Worm (Caenorhabditis elegans) whole organism, late embryonic: ENCODE results near the gene K08E3.2.
"Not testable (repeated sequence)": the region's sequence is repeated elsewhere in the genome, so short reads cannot be mapped to it uniquely, and the experiment has no call there.

Source experiments
- C08G9.2 ChIP-seq: sonication (generic microtip); optimal IDR thresholded peaks from 2 replicates; lab custom pipeline; 2016; ENCODE audit warnings: mild to moderate bottlenecking, missing genetic modification characterization, moderate library complexity, missing compliant biosample characterization
- C38D4.7 ChIP-seq: fragments of 200-800 bp; sonication (Bioruptor generic); optimal IDR thresholded peaks from 2 replicates; lab custom pipeline; 2018; ENCODE audit warnings: mild to moderate bottlenecking, missing genetic modification characterization, moderate library complexity, missing compliant biosample characterization
- T23F11.4 ChIP-seq: fragments of 200-800 bp; sonication (Bioruptor generic); optimal IDR thresholded peaks from 2 replicates; lab custom pipeline; 2018; ENCODE audit warnings: mild to moderate bottlenecking, missing genetic modification characterization, missing compliant biosample characterization
- Y22D7AL.16 ChIP-seq: sonication (generic microtip); optimal IDR thresholded peaks from 2 replicates; lab custom pipeline; 2016; ENCODE audit warnings: missing genetic modification characterization, missing compliant biosample characterization
- ama-1 ChIP-seq: fragments of 150-350 bp; optimal IDR thresholded peaks from 2 replicates; lab custom pipeline; 2014
- ceh-14 ChIP-seq: sonication (generic microtip); optimal IDR thresholded peaks from 2 replicates; lab custom pipeline; 2016; ENCODE audit warnings: missing genotype, missing genetic modification characterization, missing compliant biosample characterization
- ceh-18 ChIP-seq: sonication (generic microtip); optimal IDR thresholded peaks from 2 replicates; lab custom pipeline; 2016; ENCODE audit warnings: missing genetic modification characterization, missing compliant biosample characterization
- ceh-19 ChIP-seq: fragments of 200-800 bp; sonication (Bioruptor generic); optimal IDR thresholded peaks from 2 replicates; lab custom pipeline; 2018; ENCODE audit warnings: mild to moderate bottlenecking, missing genetic modification characterization, missing compliant biosample characterization
- ceh-22 ChIP-seq: sonication (generic microtip); optimal IDR thresholded peaks from 2 replicates; lab custom pipeline; 2017; ENCODE audit warnings: missing biosample characterization, missing genetic modification characterization
- ceh-34 ChIP-seq: sonication (generic microtip); optimal IDR thresholded peaks from 2 replicates; lab custom pipeline; 2016; ENCODE audit warnings: mild to moderate bottlenecking, missing genetic modification characterization, missing compliant biosample characterization
- ceh-45 ChIP-seq: fragments of 200-800 bp; sonication (Bioruptor generic); IDR thresholded peaks from 2 replicates; pipeline ENCODE4 v1.3.6; 2022; ENCODE audit warnings: missing genetic modification reagents, missing genetic modification characterization, missing compliant biosample characterization
- ceh-48 ChIP-seq: sonication (generic microtip); optimal IDR thresholded peaks from 2 replicates; lab custom pipeline; 2016; ENCODE audit warnings: missing genetic modification characterization, inconsistent platforms, missing compliant biosample characterization
- ceh-6 ChIP-seq: fragments of 200-800 bp; sonication (Bioruptor generic); optimal IDR thresholded peaks from 2 replicates; lab custom pipeline; 2018; ENCODE audit warnings: mild to moderate bottlenecking, missing genetic modification characterization, missing compliant biosample characterization
- che-1 ChIP-seq: sonication (generic microtip); optimal IDR thresholded peaks from 2 replicates; lab custom pipeline; 2016; ENCODE audit warnings: mild to moderate bottlenecking, missing genetic modification characterization, missing compliant biosample characterization
- dmd-4 ChIP-seq: sonication (generic microtip); optimal IDR thresholded peaks from 2 replicates; lab custom pipeline; 2016; ENCODE audit warnings: borderline replicate concordance, missing genetic modification characterization, missing compliant biosample characterization
- elt-4 ChIP-seq: sonication (generic microtip); optimal IDR thresholded peaks from 2 replicates; lab custom pipeline; 2016; ENCODE audit warnings: missing genetic modification characterization, missing compliant biosample characterization
- ets-4 ChIP-seq: sonication (generic microtip); optimal IDR thresholded peaks from 2 replicates; lab custom pipeline; 2016; ENCODE audit warnings: missing genetic modification characterization, missing compliant biosample characterization
- fax-1 ChIP-seq: sonication (generic microtip); optimal IDR thresholded peaks from 2 replicates; lab custom pipeline; 2016; ENCODE audit warnings: missing genotype, missing genetic modification characterization, missing compliant biosample characterization
- fkh-10 ChIP-seq: fragments of 150-350 bp; optimal IDR thresholded peaks from 2 replicates; lab custom pipeline; 2014; ENCODE audit warnings: missing biosample characterization, missing genetic modification reagents, missing genetic modification characterization
- fkh-6 ChIP-seq: sonication (generic microtip); optimal IDR thresholded peaks from 2 replicates; lab custom pipeline; 2016; ENCODE audit warnings: missing genetic modification characterization, missing compliant biosample characterization
- gmeb-2 ChIP-seq: sonication (generic microtip); optimal IDR thresholded peaks from 2 replicates; lab custom pipeline; 2016; ENCODE audit warnings: missing genetic modification characterization, inconsistent platforms, missing compliant biosample characterization
- hlh-13 ChIP-seq: fragments of 200-800 bp; sonication (Bioruptor generic); optimal IDR thresholded peaks from 2 replicates; lab custom pipeline; 2018; ENCODE audit warnings: mild to moderate bottlenecking, missing genetic modification characterization, missing compliant biosample characterization
- hlh-6 ChIP-seq: sonication (generic microtip); optimal IDR thresholded peaks from 2 replicates; lab custom pipeline; 2016; ENCODE audit warnings: missing genotype, missing genetic modification characterization, missing compliant biosample characterization
- hlh-8 ChIP-seq: sonication (generic microtip); optimal IDR thresholded peaks from 2 replicates; lab custom pipeline; 2016; ENCODE audit warnings: missing genotype, missing genetic modification characterization, missing compliant biosample characterization
- madf-2 ChIP-seq: sonication (generic microtip); optimal IDR thresholded peaks from 2 replicates; lab custom pipeline; 2017; ENCODE audit warnings: missing genetic modification characterization, missing compliant biosample characterization
- mec-3 ChIP-seq: sonication (generic microtip); optimal IDR thresholded peaks from 2 replicates; lab custom pipeline; 2016; ENCODE audit warnings: borderline replicate concordance, missing genetic modification characterization, missing compliant biosample characterization
- nfya-1 ChIP-seq: sonication (generic microtip); optimal IDR thresholded peaks from 2 replicates; lab custom pipeline; 2017; ENCODE audit warnings: missing genetic modification characterization, mild to moderate bottlenecking, missing compliant biosample characterization, antibody characterized with exemption, moderate library complexity
- nhr-11 ChIP-seq: fragments of 150-350 bp; optimal IDR thresholded peaks from 2 replicates; lab custom pipeline; 2014; ENCODE audit warnings: missing biosample characterization, missing genetic modification characterization
- nhr-232 ChIP-seq: sonication (generic microtip); optimal IDR thresholded peaks from 2 replicates; lab custom pipeline; 2016; ENCODE audit warnings: missing genetic modification characterization, missing compliant biosample characterization
- npax-4 ChIP-seq: sonication (generic microtip); optimal IDR thresholded peaks from 2 replicates; lab custom pipeline; 2016; ENCODE audit warnings: missing genetic modification characterization, missing compliant biosample characterization
- pax-1 ChIP-seq: fragments of 150-350 bp; optimal IDR thresholded peaks from 2 replicates; lab custom pipeline; 2014; ENCODE audit warnings: missing biosample characterization, missing genetic modification characterization
- pha-2 ChIP-seq: sonication (generic microtip); optimal IDR thresholded peaks from 2 replicates; lab custom pipeline; 2017; ENCODE audit warnings: mild to moderate bottlenecking, missing genetic modification characterization, missing compliant biosample characterization
- pqm-1 ChIP-seq: sonication (generic microtip); optimal IDR thresholded peaks from 2 replicates; lab custom pipeline; 2016; ENCODE audit warnings: missing genetic modification characterization, missing compliant biosample characterization
- pros-1 ChIP-seq: fragments of 150-350 bp; optimal IDR thresholded peaks from 2 replicates; lab custom pipeline; 2014; ENCODE audit warnings: missing biosample characterization, missing genetic modification reagents, missing genetic modification characterization
- rnt-1 ChIP-seq: sonication (generic microtip); optimal IDR thresholded peaks from 2 replicates; lab custom pipeline; 2016; ENCODE audit warnings: missing genetic modification characterization, missing compliant biosample characterization
- sox-2 ChIP-seq: fragments of 200-800 bp; sonication (Bioruptor generic); IDR thresholded peaks from 2 replicates; pipeline ENCODE4 v1.3.6; 2022; ENCODE audit warnings: missing genetic modification reagents, missing genetic modification characterization, missing compliant biosample characterization
- sox-4 ChIP-seq: sonication (generic microtip); optimal IDR thresholded peaks from 2 replicates; lab custom pipeline; 2017; ENCODE audit warnings: mild to moderate bottlenecking, missing genetic modification characterization, inconsistent platforms, missing compliant biosample characterization
- syd-9 ChIP-seq: sonication (generic microtip); optimal IDR thresholded peaks from 2 replicates; lab custom pipeline; 2016; ENCODE audit warnings: mild to moderate bottlenecking, missing genetic modification characterization, moderate library complexity, missing compliant biosample characterization
- ttx-3 ChIP-seq: sonication (generic microtip); optimal IDR thresholded peaks from 2 replicates; lab custom pipeline; 2016; ENCODE audit warnings: missing genetic modification reagents, missing genetic modification characterization, missing compliant biosample characterization
- unc-3 ChIP-seq, 2 experiments: fragments of 200-800 bp in 1 of 2; sonication (Bioruptor generic) in 1 of 2; sonication (generic microtip) in 1 of 2; conservative IDR thresholded peaks in 1 of 2; optimal IDR thresholded peaks in 1 of 2; 2 replicates each; pipeline versions ENCODE4 v1.3.6 to Lab custom; 2016 to 2022; ENCODE audit warnings: missing compliant biosample characterization in 2 of 2, missing genetic modification characterization in 2 of 2, missing genetic modification reagents in 1 of 2
- unc-42 ChIP-seq: sonication (generic microtip); optimal IDR thresholded peaks from 2 replicates; lab custom pipeline; 2016; ENCODE audit warnings: missing genotype, missing genetic modification characterization, missing compliant biosample characterization
- unc-55 ChIP-seq: sonication (generic microtip); optimal IDR thresholded peaks from 2 replicates; lab custom pipeline; 2017; ENCODE audit warnings: missing biosample characterization, missing genetic modification reagents, missing genetic modification characterization

The K08E3.2 gene

ce11 chrIII:13762046-13762445 is 13.6 kb upstream of the K08E3.2 start, which contains the start of gene dbn-1:
TSS of gene dbn-1 (minus strand) at chrIII:13762069.
- TF ChIP-seq ceh-34 (tag; lab: Kevin White, UChicago) (no peak), C08G9.2 (tag; lab: Kevin White, UChicago) (no peak), sox-4 (tag; lab: Kevin White, UChicago) (no peak), che-1 (no peak), ceh-19 (GFP tag; lab: Kevin White, UChicago) (no peak), hlh-8 (tag; lab: Kevin White, UChicago) (no peak), unc-42 (tag; lab: Kevin White, UChicago) (no peak), pros-1 (tag; lab: Kevin White, UChicago) (no peak), unc-55 (no peak), pax-1 (tag; lab: Kevin White, UChicago) (no peak), nhr-11 (tag; lab: Kevin White, UChicago) (no peak), pqm-1 (tag; lab: Kevin White, UChicago) (no peak), syd-9 (tag; lab: Kevin White, UChicago) (no peak), npax-4 (tag; lab: Kevin White, UChicago) (no peak), rnt-1 (tag; lab: Kevin White, UChicago) (no peak), unc-3 (GFP tag; conservative IDR thresholded peaks at IDR 0.05; lab: Robert Waterston, UW) (no peak), unc-3 (tag; optimal IDR thresholded peaks at IDR 0.05; lab: Kevin White, UChicago) (no peak)

- TF ChIP-seq ama-1: no peak
- no peak for TF ChIP-seq madf-2 (tag; lab: Kevin White, UChicago)
- TF ChIP-seq pax-1 (tag; lab: Kevin White, UChicago): no peak
- TF ChIP-seq, all 69 proteins: peak for 0
Observed at ce11 chrIII:13761022-13761421, 12.5 kb upstream of the K08E3.2 start.

- TF ChIP-seq hlh-8 (tag; lab: Kevin White, UChicago) (no peak), ttx-3 (no peak), Y22D7AL.16 (no peak), ceh-6 (no peak), npax-4 (tag; lab: Kevin White, UChicago) (no peak), mec-3 (no peak), fkh-6 (tag; lab: Kevin White, UChicago) (no peak), ceh-48 (tag; lab: Kevin White, UChicago) (no peak), dmd-4 (tag; lab: Kevin White, UChicago) (no peak), elt-4 (no peak), pha-2 (tag; lab: Kevin White, UChicago) (no peak), hlh-13 (GFP tag; lab: Kevin White, UChicago) (no peak), hlh-6 (tag; lab: Kevin White, UChicago) (no peak), ama-1 (no peak), ceh-18 (tag; lab: Kevin White, UChicago) (no peak), rnt-1 (tag; lab: Kevin White, UChicago) (no peak)
Observed at ce11 chrIII:13759691-13760090, 11.2 kb upstream of the K08E3.2 start.

ce11 chrIII:13755689-13756088 is 7.2 kb upstream of the K08E3.2 start, which contains the start of gene toca-2:
TSS of gene toca-2 (plus strand) at chrIII:13755896.
- TF ChIP-seq pha-2 (tag; lab: Kevin White, UChicago): no peak
- no peak for TF ChIP-seq C08G9.2 (tag; lab: Kevin White, UChicago)
- no peak for TF ChIP-seq madf-2 (tag; lab: Kevin White, UChicago)

- not testable (repeated sequence) for TF ChIP-seq unc-55; ceh-14 (tag; lab: Kevin White, UChicago); sox-2
Observed at ce11 chrIII:13751144-13751543, 2.7 kb upstream of the K08E3.2 start, which contains the start of gene mlc-7. TSS of gene mlc-7 (plus strand) at chrIII:13751444.

- TF ChIP-seq ceh-22 (tag; lab: Kevin White, UChicago) (no peak), ceh-45 (no peak), Y22D7AL.16 (no peak), pqm-1 (tag; lab: Kevin White, UChicago) (no peak), fkh-10 (no peak), ttx-3 (no peak), nhr-232 (tag; lab: Kevin White, UChicago) (no peak), C38D4.7 (GFP tag; lab: Kevin White, UChicago) (no peak), C08G9.2 (tag; lab: Kevin White, UChicago) (no peak), T23F11.4 (no peak), ets-4 (tag; lab: Kevin White, UChicago) (no peak), nfya-1 (tag; lab: Kevin White, UChicago) (no peak), fax-1 (tag; lab: Kevin White, UChicago) (no peak), ceh-34 (tag; lab: Kevin White, UChicago) (no peak), gmeb-2 (no peak), madf-2 (tag; lab: Kevin White, UChicago) (no peak), elt-4 (no peak)
Observed at ce11 chrIII:13743922-13744321, 4.6 kb downstream of the K08E3.2 start, which contains the start of gene tyr-2. TSS of gene tyr-2 (plus strand) at chrIII:13744222.
